Fruit fly (Drosophila melanogaster): ENCODE results near the gene Ncoa6.

The Ncoa6 gene

DNA sequence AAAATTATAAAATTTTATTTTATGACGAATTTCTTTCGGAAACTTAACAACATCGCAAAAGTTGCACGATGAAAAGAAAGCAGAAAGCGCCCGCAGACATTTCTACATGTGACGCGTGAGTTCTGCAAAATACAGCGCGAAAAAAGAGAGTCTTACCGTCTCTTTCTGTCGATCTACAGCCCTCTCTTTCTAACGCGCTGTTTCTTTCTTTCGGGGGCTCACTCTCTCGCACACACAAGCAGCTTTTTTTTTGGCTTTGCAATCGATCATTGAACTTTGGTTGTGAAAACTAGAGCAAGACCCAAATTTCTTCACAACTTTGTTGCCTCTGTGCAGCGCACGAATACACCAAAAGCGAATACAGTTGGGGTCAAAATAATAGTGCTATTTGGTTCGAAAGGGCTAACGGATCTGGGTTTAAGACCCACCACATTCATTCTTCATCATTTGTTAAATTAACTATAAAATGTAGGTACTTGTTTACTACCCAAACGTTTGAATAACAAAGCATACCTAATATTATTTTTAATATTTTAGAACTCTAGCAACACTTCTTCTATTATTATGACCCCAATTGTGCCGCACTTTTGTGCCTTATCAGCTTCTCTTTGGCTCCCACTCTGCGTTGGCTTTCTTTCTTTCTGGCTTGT, 27.4 kb downstream of the Ncoa6 start (continued):
- TF ChIP-seq bsh (GFP tag; optimal IDR thresholded peaks at IDR 0.05) (peak in 1 of 2 experiments; percentile 94), CG15696 (tag; optimal IDR thresholded peaks at IDR 0.05) (peak; percentile 1), CG10209 (GFP tag; optimal IDR thresholded peaks at IDR 0.05) (peak; percentile 83), CG6683 (GFP tag; optimal IDR thresholded peaks at IDR 0.05) (peak; percentile 46), bowl (GFP tag; IDR thresholded peaks at IDR 0.05) (0 out of 2 replicates have a peak, but pooled peaks have one; percentile 17), Sox100B (GFP tag; optimal IDR thresholded peaks at IDR 0.05) (peak; percentile 88), sna (GFP tag; IDR thresholded peaks at IDR 0.05; ENCODE audit: partially characterized antibody) (no peak), CG10431 (GFP tag; optimal IDR thresholded peaks at IDR 0.05) (peak; percentile 62), CG6272 (GFP tag; IDR thresholded peaks at IDR 0.05) (peak; percentile 54; the same call in 1 of the 2 replicates), tin (GFP tag; optimal IDR thresholded peaks at IDR 0.05) (peak; percentile 82), CG1647 (GFP tag; optimal IDR thresholded peaks at IDR 0.05) (peak; percentile 20), Tbp (GFP tag; optimal IDR thresholded peaks at IDR 0.05) (no peak), CG8281 (tag; optimal IDR thresholded peaks at IDR 0.05) (peak; percentile 54), slbo (GFP tag; IDR thresholded peaks at IDR 0.05) (peak; percentile 56; the same call in 1 of the 2 replicates), slp2 (GFP tag; optimal IDR thresholded peaks at IDR 0.05) (peak; percentile 49), Spps (tag; optimal IDR thresholded peaks at IDR 0.05) (peak; percentile 70), Doc3 (GFP tag; IDR thresholded peaks at IDR 0.05; ENCODE audit: partially characterized antibody) (no peak), aop (GFP tag; IDR thresholded peaks at IDR 0.05) (no peak), pum (GFP tag; optimal IDR thresholded peaks at IDR 0.05) (peak; percentile 57), CG5245 (GFP tag; optimal IDR thresholded peaks at IDR 0.05) (peak; percentile 7), CG3847 (GFP tag; IDR thresholded peaks at IDR 0.05) (no peak), CG11456 (GFP tag; IDR thresholded peaks at IDR 0.05) (peak; percentile 65; the same call in 2 of the 3 replicates), al (GFP tag; IDR thresholded peaks at IDR 0.05) (no peak), CG7556 (GFP tag; optimal IDR thresholded peaks at IDR 0.05) (peak; percentile 84), ftz-f1 (GFP tag; optimal IDR thresholded peaks at IDR 0.05) (no peak), CG11085 (GFP tag; IDR thresholded peaks at IDR 0.05) (no peak), ato (GFP tag; IDR thresholded peaks at IDR 0.05; ENCODE audit: partially characterized antibody) (no peak), bbx (GFP tag; IDR thresholded peaks at IDR 0.05; ENCODE audit: partially characterized antibody) (no peak), fd96Cb (tag; optimal IDR thresholded peaks at IDR 0.05) (peak; percentile 90), CG33557 (GFP tag; optimal IDR thresholded peaks at IDR 0.05) (peak; percentile 76), jing (GFP tag; optimal IDR thresholded peaks at IDR 0.05) (peak; percentile 82), CG42726 (GFP tag; IDR thresholded peaks at IDR 0.05; ENCODE audit: partially characterized antibody) (no peak), Dll (GFP tag; IDR thresholded peaks at IDR 0.05; ENCODE audit: partially characterized antibody) (no peak), br (optimal IDR thresholded peaks at IDR 0.05) (no peak), danr (GFP tag; IDR thresholded peaks at IDR 0.05) (peak; percentile 71; the same call in 1 of the 2 replicates), HLHmδ (GFP tag; optimal IDR thresholded peaks at IDR 0.05) (no peak), CG18476 (GFP tag; optimal IDR thresholded peaks at IDR 0.05) (peak; percentile 46), Myb (GFP tag; optimal IDR thresholded peaks at IDR 0.05) (peak; percentile 15), CG7963 (GFP tag; IDR thresholded peaks at IDR 0.05; ENCODE audit: partially characterized antibody) (no peak)

DNA sequence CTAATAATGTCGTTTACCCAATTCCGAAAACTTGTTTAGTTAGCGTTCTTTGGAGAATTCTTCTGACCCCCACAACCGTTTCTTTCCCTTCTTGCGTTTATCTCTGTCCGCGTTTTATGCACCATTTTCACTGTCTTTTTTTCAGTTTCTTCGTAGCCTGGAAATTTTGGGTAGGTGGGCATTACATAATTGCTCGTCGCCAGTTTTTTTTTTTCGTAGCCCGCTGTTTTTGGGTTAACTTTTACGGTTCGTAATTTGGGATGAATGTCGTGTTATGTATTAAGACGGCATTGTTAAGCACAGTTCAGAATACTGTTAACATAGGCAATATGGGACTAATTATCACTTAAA, 28.5 kb downstream of the Ncoa6 start:
- no peak for TF ChIP-seq mirr (GFP tag; optimal IDR thresholded peaks at IDR 0.05)
- no peak for TF ChIP-seq CG9876 (GFP tag; optimal IDR thresholded peaks at IDR 0.05)
- TF ChIP-seq CG6683 (GFP tag; optimal IDR thresholded peaks at IDR 0.05), result no peak
- TF ChIP-seq ftz-f1 (GFP tag; optimal IDR thresholded peaks at IDR 0.05), result no peak
- TF ChIP-seq Pdp1 (GFP tag; optimal IDR thresholded peaks at IDR 0.05), result peak in 1 of 2 experiments; percentile 49
- peak; percentile 70 for TF ChIP-seq sqz (GFP tag; optimal IDR thresholded peaks at IDR 0.05)
- TF ChIP-seq CG11085 (GFP tag; IDR thresholded peaks at IDR 0.05), result no peak
- TF ChIP-seq dysf (GFP tag; IDR thresholded peaks at IDR 0.05), result no peak
- TF ChIP-seq ci (GFP tag; IDR thresholded peaks at IDR 0.05), result 0 out of 3 replicates have a peak, but pooled peaks have one; percentile 20
- TF ChIP-seq eve (GFP tag; optimal IDR thresholded peaks at IDR 0.05), result peak in 1 of 2 experiments; percentile 4
- TF ChIP-seq Myb (GFP tag; optimal IDR thresholded peaks at IDR 0.05), result no peak
- no peak for TF ChIP-seq Vsx1 (GFP tag; optimal IDR thresholded peaks at IDR 0.05)
- TF ChIP-seq kni (GFP tag; optimal IDR thresholded peaks at IDR 0.05), result peak; percentile 67
- peak; percentile 21 for TF ChIP-seq Blimp-1 (GFP tag; optimal IDR thresholded peaks at IDR 0.05)
- no peak for TF ChIP-seq B-H1 (GFP tag; IDR thresholded peaks at IDR 0.05)
- no peak for TF ChIP-seq tin (GFP tag; optimal IDR thresholded peaks at IDR 0.05)

Data from whole organism, embryonic.